Worm (Caenorhabditis elegans) whole organism, L4/young adult: ENCODE data around the gene vab-9.

Experiments used
- W03F9.2 ChIP-seq: fragments of 150-350 bp; optimal IDR thresholded peaks from 2 replicates; lab custom pipeline; 2014; ENCODE audit warnings: missing biosample characterization, missing genetic modification characterization
- dao-5 ChIP-seq: sonication (generic microtip); optimal IDR thresholded peaks from 2 replicates; lab custom pipeline; 2016; ENCODE audit warnings: missing genotype, missing genetic modification characterization, moderate library complexity, missing compliant biosample characterization
- him-1 ChIP-seq: sonication (generic microtip); optimal IDR thresholded peaks from 2 replicates; lab custom pipeline; 2016; ENCODE audit warnings: missing genotype, missing genetic modification reagents, missing genetic modification characterization, missing compliant biosample characterization

- TF ChIP-seq W03F9.2 (tag; lab: Kevin White, UChicago) (no peak), dao-5 (tag; lab: Kevin White, UChicago) (no peak), him-1 (no peak)
Measured at ce11 chrII:8621883-8622282, 15.6 kb downstream of the vab-9 start, which contains the start of gene T22C8.3.
